Fruit fly (Drosophila melanogaster) whole organism, embryonic: ENCODE results near the gene CG34134.

ENCODE experiments used
- Abd-B ChIP-seq: fragments of 200-800 bp; sonication (Bioruptor generic); optimal IDR thresholded peaks from 2 replicates; lab custom pipeline; 2018; ENCODE audit warnings: missing biosample characterization, mild to moderate bottlenecking, missing genetic modification characterization, moderate library complexity
- Asciz ChIP-seq: fragments of 200-800 bp; sonication (Bioruptor generic); optimal IDR thresholded peaks from 2 replicates; lab custom pipeline; 2017; ENCODE audit warnings: missing biosample characterization, mild to moderate bottlenecking, missing genetic modification characterization, missing genetic modification reagents
- Atf-2 ChIP-seq: fragments of 200-800 bp; sonication (Bioruptor generic); optimal IDR thresholded peaks from 2 replicates; lab custom pipeline; 2016; ENCODE audit warnings: missing biosample characterization, missing genetic modification characterization
- Atf6 ChIP-seq: fragments of 200-800 bp; sonication (Bioruptor generic); IDR thresholded peaks from 2 replicates; pipeline ENCODE4 v1.3.6; 2022; ENCODE audit warnings: missing biosample characterization, missing genetic modification characterization
- Blimp-1 ChIP-seq: fragments of 200-800 bp; sonication (Bioruptor generic); optimal IDR thresholded peaks from 3 replicates; lab custom pipeline; 2018; ENCODE audit warnings: missing biosample characterization, missing genetic modification characterization, mild to moderate bottlenecking, moderate library complexity, missing genetic modification reagents
- CG1024 ChIP-seq: fragments of 200-800 bp; sonication (Bioruptor generic); IDR thresholded peaks from 2 replicates; pipeline ENCODE4 v1.3.6; 2022; ENCODE audit warnings: missing biosample characterization, missing genetic modification characterization
- CG10267 ChIP-seq: fragments of 200-800 bp; sonication (Bioruptor generic); optimal IDR thresholded peaks from 2 replicates; lab custom pipeline; 2018; ENCODE audit warnings: missing biosample characterization, mild to moderate bottlenecking, missing genetic modification characterization, moderate library complexity
- CG12104 ChIP-seq: fragments of 200-800 bp; sonication (Bioruptor generic); optimal IDR thresholded peaks from 3 replicates; lab custom pipeline; 2016; ENCODE audit warnings: missing biosample characterization, missing genetic modification characterization
- CG14050 ChIP-seq: fragments of 200-800 bp; sonication (Bioruptor generic); IDR thresholded peaks from 3 replicates; pipeline ENCODE4 v1.3.6; 2022; ENCODE audit warnings: missing biosample characterization, missing genetic modification characterization
- CG15073 ChIP-seq: fragments of 200-800 bp; sonication (Bioruptor generic); optimal IDR thresholded peaks from 2 replicates; lab custom pipeline; 2016; ENCODE audit warnings: missing biosample characterization, missing genetic modification characterization
- CG18262 ChIP-seq: fragments of 200-800 bp; optimal IDR thresholded peaks from 3 replicates; lab custom pipeline; 2019; ENCODE audit warnings: missing biosample characterization, mild to moderate bottlenecking, missing genetic modification characterization, moderate library complexity
- CG2678 ChIP-seq: fragments of 200-800 bp; sonication (Bioruptor generic); optimal IDR thresholded peaks from 3 replicates; lab custom pipeline; 2019; ENCODE audit warnings: missing biosample characterization, mild to moderate bottlenecking, missing genetic modification characterization, moderate library complexity
- CG3163 ChIP-seq: fragments of 200-800 bp; sonication (Bioruptor generic); optimal IDR thresholded peaks from 3 replicates; lab custom pipeline; 2016; ENCODE audit warnings: missing biosample characterization, missing genetic modification characterization
- CG7839 ChIP-seq: fragments of 200-800 bp; sonication (Bioruptor generic); optimal IDR thresholded peaks from 3 replicates; lab custom pipeline; 2018; ENCODE audit warnings: missing biosample characterization, mild to moderate bottlenecking, missing genetic modification characterization, moderate library complexity
- CG8388 ChIP-seq: fragments of 200-800 bp; sonication (Bioruptor generic); optimal IDR thresholded peaks from 2 replicates; lab custom pipeline; 2019; ENCODE audit warnings: missing biosample characterization, mild to moderate bottlenecking, missing genetic modification characterization, moderate library complexity
- CG9876 ChIP-seq: fragments of 200-800 bp; sonication (Bioruptor generic); optimal IDR thresholded peaks from 2 replicates; lab custom pipeline; 2016; ENCODE audit warnings: missing biosample characterization, missing genetic modification characterization
- Chrac-16 ChIP-seq: fragments of 200-800 bp; sonication (Bioruptor generic); optimal IDR thresholded peaks from 3 replicates; lab custom pipeline; 2016; ENCODE audit warnings: missing biosample characterization, missing genetic modification characterization
- CkIIα-i1 ChIP-seq: fragments of 200-800 bp; sonication (Bioruptor generic); IDR thresholded peaks from 2 replicates; pipeline ENCODE4 v1.3.6; 2022; ENCODE audit warnings: missing biosample characterization, missing genetic modification characterization
- D19B ChIP-seq: fragments of 200-800 bp; sonication (Bioruptor generic); optimal IDR thresholded peaks from 2 replicates; lab custom pipeline; 2017; ENCODE audit warnings: missing biosample characterization, mild to moderate bottlenecking, missing genetic modification characterization
- Elba2 ChIP-seq: fragments of 200-800 bp; sonication (Bioruptor generic); optimal IDR thresholded peaks from 3 replicates; lab custom pipeline; 2016; ENCODE audit warnings: missing biosample characterization, missing genetic modification characterization
- Gug ChIP-seq: fragments of 200-800 bp; sonication (Bioruptor generic); IDR thresholded peaks from 4 replicates; pipeline ENCODE4 v1.3.6; 2022; ENCODE audit warnings: missing biosample characterization, missing genetic modification characterization
- Jarid2 ChIP-seq: fragments of 200-800 bp; sonication (Bioruptor generic); optimal IDR thresholded peaks from 3 replicates; lab custom pipeline; 2017; ENCODE audit warnings: mild to moderate bottlenecking, missing biosample characterization, missing genetic modification reagents, missing genetic modification characterization
- Sox102F ChIP-seq: fragments of 200-800 bp; sonication (Bioruptor generic); optimal IDR thresholded peaks from 2 replicates; lab custom pipeline; 2018; ENCODE audit warnings: missing biosample characterization, mild to moderate bottlenecking, missing genetic modification characterization, moderate library complexity
- Xbp1 ChIP-seq: fragments of 200-800 bp; sonication (Bioruptor generic); optimal IDR thresholded peaks from 3 replicates; lab custom pipeline; 2016; ENCODE audit warnings: missing biosample characterization, mild to moderate bottlenecking, missing genetic modification characterization
- Xrp1 ChIP-seq: fragments of 200-800 bp; sonication (Bioruptor generic); IDR thresholded peaks from 2 replicates; pipeline ENCODE4 v1.3.6; 2022; ENCODE audit warnings: missing biosample characterization, missing genetic modification characterization
- al ChIP-seq: fragments of 200-800 bp; sonication (Bioruptor generic); IDR thresholded peaks from 2 replicates; pipeline ENCODE4 v1.3.6; 2022; ENCODE audit warnings: missing biosample characterization, missing genetic modification characterization
- ase ChIP-seq: fragments of 200-800 bp; sonication (Bioruptor generic); IDR thresholded peaks from 3 replicates; pipeline ENCODE4 v1.3.6; 2022; ENCODE audit warnings: missing biosample characterization, missing genetic modification characterization
- btn ChIP-seq: fragments of 200-800 bp; sonication (Bioruptor generic); optimal IDR thresholded peaks from 2 replicates; lab custom pipeline; 2016; ENCODE audit warnings: missing biosample characterization, missing genetic modification characterization
- crc ChIP-seq: fragments of 200-800 bp; sonication (Bioruptor generic); optimal IDR thresholded peaks from 2 replicates; lab custom pipeline; 2016; ENCODE audit warnings: missing biosample characterization, missing genetic modification characterization
- crol ChIP-seq: fragments of 200-800 bp; sonication (Bioruptor generic); IDR thresholded peaks from 2 replicates; pipeline ENCODE4 v1.3.6; 2022; ENCODE audit warnings: missing biosample characterization, missing genetic modification characterization
- dimm ChIP-seq: fragments of 200-800 bp; sonication (Bioruptor generic); IDR thresholded peaks from 2 replicates; pipeline ENCODE4 v1.3.6; 2022; ENCODE audit warnings: missing biosample characterization, missing genetic modification characterization
- dm ChIP-seq: fragments of 200-800 bp; sonication (Bioruptor generic); optimal IDR thresholded peaks from 3 replicates; lab custom pipeline; 2016; ENCODE audit warnings: missing biosample characterization, missing genetic modification characterization
- dpn ChIP-seq, 2 experiments: fragments of 200-800 bp; sonication (Bioruptor generic); optimal IDR thresholded peaks; 3 replicates each; lab custom pipeline; 2016; ENCODE audit warnings: missing biosample characterization in 2 of 2, missing genetic modification characterization in 2 of 2
- dysf ChIP-seq: fragments of 200-800 bp; sonication (Bioruptor generic); IDR thresholded peaks from 3 replicates; pipeline ENCODE4 v1.3.6; 2022; ENCODE audit warnings: missing biosample characterization, missing genetic modification characterization
- ems ChIP-seq: fragments of 200-800 bp; sonication (Bioruptor generic); optimal IDR thresholded peaks from 3 replicates; lab custom pipeline; 2016; ENCODE audit warnings: missing biosample characterization, missing genetic modification characterization
- eyg ChIP-seq: fragments of 200-800 bp; sonication (Bioruptor generic); optimal IDR thresholded peaks from 3 replicates; lab custom pipeline; 2016; ENCODE audit warnings: missing biosample characterization, missing genetic modification characterization
- gem ChIP-seq: fragments of 200-800 bp; sonication (Bioruptor generic); optimal IDR thresholded peaks from 2 replicates; lab custom pipeline; 2019; ENCODE audit warnings: missing biosample characterization, mild to moderate bottlenecking, missing genetic modification characterization, moderate library complexity
- grau ChIP-seq: fragments of 200-800 bp; optimal IDR thresholded peaks from 3 replicates; lab custom pipeline; 2019; ENCODE audit warnings: missing biosample characterization, mild to moderate bottlenecking, missing genetic modification characterization, moderate library complexity
- ind ChIP-seq: fragments of 200-800 bp; sonication (Bioruptor generic); optimal IDR thresholded peaks from 3 replicates; lab custom pipeline; 2016; ENCODE audit warnings: missing biosample characterization, missing genetic modification characterization
- lmd ChIP-seq: fragments of 200-800 bp; sonication (Bioruptor generic); IDR thresholded peaks from 2 replicates; pipeline ENCODE4 v1.3.6; 2022; ENCODE audit warnings: missing biosample characterization, missing genetic modification characterization
- mam ChIP-seq: fragments of 200-800 bp; sonication (Bioruptor generic); optimal IDR thresholded peaks from 3 replicates; lab custom pipeline; 2016; ENCODE audit warnings: missing biosample characterization, missing genetic modification characterization
- nerfin-2 ChIP-seq: fragments of 200-800 bp; sonication (Bioruptor generic); IDR thresholded peaks from 2 replicates; pipeline ENCODE4 v1.3.6; 2022; ENCODE audit warnings: missing biosample characterization, missing genetic modification characterization; ENCODE audit not compliant: partially characterized antibody
- phol ChIP-seq: fragments of 200-800 bp; sonication (Bioruptor generic); optimal IDR thresholded peaks from 3 replicates; lab custom pipeline; 2018; ENCODE audit warnings: missing biosample characterization, mild to moderate bottlenecking, missing genetic modification characterization, moderate library complexity
- pros ChIP-seq: fragments of 200-800 bp; sonication (Bioruptor generic); optimal IDR thresholded peaks from 3 replicates; lab custom pipeline; 2019; ENCODE audit warnings: missing biosample characterization, mild to moderate bottlenecking, missing genetic modification characterization, moderate library complexity
- pum ChIP-seq: fragments of 200-800 bp; sonication (Bioruptor generic); optimal IDR thresholded peaks from 2 replicates; lab custom pipeline; 2016; ENCODE audit warnings: missing biosample characterization, missing genetic modification characterization
- row ChIP-seq: fragments of 200-800 bp; sonication (Bioruptor generic); IDR thresholded peaks from 3 replicates; pipeline ENCODE4 v1.3.6; 2022; ENCODE audit warnings: missing biosample characterization, missing genetic modification characterization
- sim ChIP-seq: fragments of 200-800 bp; sonication (Bioruptor generic); IDR thresholded peaks from 2 replicates; pipeline ENCODE4 v1.3.6; 2022; ENCODE audit warnings: missing biosample characterization, missing genetic modification characterization
- zf30C ChIP-seq: fragments of 200-800 bp; sonication (Bioruptor generic); optimal IDR thresholded peaks from 3 replicates; lab custom pipeline; 2018; ENCODE audit warnings: missing biosample characterization, mild to moderate bottlenecking, missing genetic modification characterization

Gene CG34134

DNA sequence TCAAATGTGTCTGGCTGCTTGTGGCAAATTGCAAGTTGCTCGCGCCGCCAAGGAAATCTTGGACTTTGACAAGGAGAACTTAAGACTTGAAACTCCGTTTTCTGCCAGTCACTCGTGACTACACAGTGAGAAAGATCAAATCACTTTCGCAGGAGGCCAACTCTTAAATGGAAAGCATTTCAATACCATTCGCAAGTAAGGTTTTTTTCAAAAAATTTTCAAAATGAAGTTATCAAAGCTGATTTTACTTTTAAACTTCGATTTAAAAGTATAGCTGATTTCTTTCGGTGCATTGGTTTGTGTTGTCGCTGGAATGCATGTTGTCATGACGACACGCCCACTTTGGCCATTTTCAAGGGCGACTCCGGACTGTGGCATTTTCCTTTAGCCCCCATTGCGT is 41.8 kb upstream of the CG34134 start (continued):
- TF ChIP-seq Sox102F, result peak; percentile 27
- peak; percentile 4 for TF ChIP-seq CG8388
- TF ChIP-seq Xrp1 (GFP tag; lab: Robert Waterston, UW), result 0 out of 2 replicates have a peak, but pooled peaks have one; percentile 33
- TF ChIP-seq CG2678 (tag; lab: Kevin White, UChicago), result peak; percentile 14
- no peak for TF ChIP-seq CG9876 (GFP tag; lab: Kevin White, UChicago)
- TF ChIP-seq dysf, result 0 out of 3 replicates have a peak, but pooled peaks have one; percentile 23
- peak; percentile 13 for TF ChIP-seq ind (GFP tag; lab: Kevin White, UChicago)
- peak; percentile 6 for TF ChIP-seq CG10267 (tag; lab: Kevin White, UChicago)
- TF ChIP-seq CG1024 (GFP tag; lab: Robert Waterston, UW), result peak; percentile 19; the same call in 1 of the 2 replicates
- TF ChIP-seq Atf6 (GFP tag; lab: Robert Waterston, UW), result 0 out of 2 replicates have a peak, but pooled peaks have one; percentile 15
- TF ChIP-seq dpn (GFP tag; optimal IDR thresholded peaks at IDR 0.05; lab: Kevin White, UChicago), result peak in 1 of 2 experiments; percentile 30
- no peak for TF ChIP-seq Chrac-16

- TF ChIP-seq ems, result no peak
- peak; percentile 15 for TF ChIP-seq gem (tag; lab: Kevin White, UChicago)
- TF ChIP-seq phol (tag; lab: Kevin White, UChicago), result peak; percentile 4
- TF ChIP-seq Blimp-1 (GFP tag; lab: Kevin White, UChicago), result peak; percentile 7
Observed at dm6 chr2L:8230255-8230654, 39.7 kb upstream of the CG34134 start.

dm6 chr2L:8229628-8230027 is 39.0 kb upstream of the CG34134 start:
- no peak for TF ChIP-seq al (GFP tag; lab: Robert Waterston, UW)
- no peak for TF ChIP-seq Jarid2 (GFP tag; lab: Kevin White, UChicago)
- TF ChIP-seq Atf-2 (GFP tag; lab: Kevin White, UChicago), result peak; percentile 19
- 0 out of 2 replicates have a peak, but pooled peaks have one; percentile 22 for TF ChIP-seq CG1024 (GFP tag; lab: Robert Waterston, UW)
- TF ChIP-seq nerfin-2 (GFP tag; lab: Robert Waterston, UW), result no peak
- TF ChIP-seq crc (GFP tag; lab: Kevin White, UChicago), result no peak
- no peak for TF ChIP-seq pum (GFP tag; lab: Kevin White, UChicago)
- no peak for TF ChIP-seq dimm (GFP tag; lab: Robert Waterston, UW)
- no peak for TF ChIP-seq crol (GFP tag; lab: Robert Waterston, UW)
- 0 out of 4 replicates have a peak, but pooled peaks have one; percentile 24 for TF ChIP-seq Gug (GFP tag; lab: Robert Waterston, UW)
- no peak; the same call in 2 of the 3 replicates for TF ChIP-seq CG14050
- peak; percentile 20 for TF ChIP-seq Xbp1
- peak; percentile 30 for TF ChIP-seq CG18262 (tag; lab: Kevin White, UChicago)
- peak; percentile 52; the same call in 1 of the 2 replicates for TF ChIP-seq lmd
- TF ChIP-seq Abd-B (GFP tag; lab: Kevin White, UChicago), result peak; percentile 17
- TF ChIP-seq dm, result no peak
- TF ChIP-seq Asciz (GFP tag; lab: Kevin White, UChicago), result no peak
- no peak for TF ChIP-seq btn (GFP tag; lab: Kevin White, UChicago)
- TF ChIP-seq mam (GFP tag; lab: Kevin White, UChicago), result peak; percentile 14
- no peak for TF ChIP-seq CG12104 (GFP tag; lab: Kevin White, UChicago)
- no peak for TF ChIP-seq zf30C
- peak; percentile 35 for TF ChIP-seq grau (tag; lab: Kevin White, UChicago)
- 0 out of 2 replicates have a peak, but pooled peaks have one; percentile 20 for TF ChIP-seq sim (GFP tag; lab: Robert Waterston, UW)
- peak; percentile 40 for TF ChIP-seq CG7839 (tag; lab: Kevin White, UChicago)
- no peak for TF ChIP-seq pros (GFP tag; lab: Kevin White, UChicago)
- TF ChIP-seq CG15073 (GFP tag; lab: Kevin White, UChicago), result no peak
- no peak for TF ChIP-seq D19B (GFP tag; lab: Kevin White, UChicago)
- TF ChIP-seq ase, result no peak
- TF ChIP-seq Elba2, result no peak
- TF ChIP-seq row (GFP tag; lab: Robert Waterston, UW), result peak; percentile 70
- TF ChIP-seq eyg, result no peak
- no peak for TF ChIP-seq CG10267 (tag; lab: Kevin White, UChicago)
- TF ChIP-seq CG3163 (GFP tag; lab: Kevin White, UChicago), result no peak
- TF ChIP-seq CkIIα-i1, result no peak
